Fruit fly (Drosophila melanogaster) S2 (cell line): Measurements from ENCODE around the gene HtrA2.

ENCODE experiments used
- CG8478 ChIP-seq: fragments of >200 bp; optimal IDR thresholded peaks from 2 replicates; lab custom pipeline; 2018
- CTCF ChIP-seq, 2 experiments: fragments of >200 bp; optimal IDR thresholded peaks; 2 replicates each; lab custom pipeline; 2018

- no peak for TF ChIP-seq CG8478 (lab: Kevin White, UChicago)
- TF ChIP-seq CTCF (optimal IDR thresholded peaks at IDR 0.05; lab: Kevin White, UChicago) = no peak
Observed at dm6 chr3R:14471426-14471825, 40.1 kb downstream of the HtrA2 start.
